Fruit fly (Drosophila melanogaster) whole organism, embryonic: ENCODE data around the gene CG33490.

ENCODE experiments used
- Adf1 ChIP-seq: fragments of 200-800 bp; sonication (Bioruptor generic); IDR thresholded peaks from 2 replicates; pipeline ENCODE4 v1.3.6; 2022; ENCODE audit warnings: missing biosample characterization, missing genetic modification characterization
- Asciz ChIP-seq: fragments of 200-800 bp; sonication (Bioruptor generic); optimal IDR thresholded peaks from 2 replicates; lab custom pipeline; 2017; ENCODE audit warnings: missing biosample characterization, mild to moderate bottlenecking, missing genetic modification characterization, missing genetic modification reagents
- Atf6 ChIP-seq: fragments of 200-800 bp; sonication (Bioruptor generic); IDR thresholded peaks from 2 replicates; pipeline ENCODE4 v1.3.6; 2022; ENCODE audit warnings: missing biosample characterization, missing genetic modification characterization
- B-H2 ChIP-seq: fragments of 200-800 bp; sonication (Bioruptor generic); optimal IDR thresholded peaks from 2 replicates; lab custom pipeline; 2018; ENCODE audit warnings: missing biosample characterization, mild to moderate bottlenecking, missing genetic modification characterization
- BtbVII ChIP-seq: fragments of 200-800 bp; sonication (Bioruptor generic); optimal IDR thresholded peaks from 3 replicates; lab custom pipeline; 2017; ENCODE audit warnings: missing biosample characterization, mild to moderate bottlenecking, missing genetic modification characterization
- Bteb2 ChIP-seq: fragments of 200-800 bp; sonication (Bioruptor generic); optimal IDR thresholded peaks from 2 replicates; lab custom pipeline; 2016; ENCODE audit warnings: missing biosample characterization, missing genetic modification characterization
- CG10209 ChIP-seq: fragments of 200-800 bp; sonication (Bioruptor generic); optimal IDR thresholded peaks from 3 replicates; lab custom pipeline; 2017; ENCODE audit warnings: missing biosample characterization, mild to moderate bottlenecking, missing genetic modification characterization, missing genetic modification reagents
- CG10267 ChIP-seq: fragments of 200-800 bp; sonication (Bioruptor generic); optimal IDR thresholded peaks from 2 replicates; lab custom pipeline; 2018; ENCODE audit warnings: missing biosample characterization, mild to moderate bottlenecking, missing genetic modification characterization, moderate library complexity
- CG10321 ChIP-seq: fragments of 200-800 bp; sonication (Bioruptor generic); IDR thresholded peaks from 2 replicates; pipeline ENCODE4 v1.3.6; 2022; ENCODE audit warnings: missing biosample characterization, missing genetic modification characterization
- CG10462 ChIP-seq: fragments of 200-800 bp; sonication (Bioruptor generic); optimal IDR thresholded peaks from 2 replicates; lab custom pipeline; 2016; ENCODE audit warnings: missing biosample characterization, missing genetic modification characterization
- CG11093 ChIP-seq: fragments of 200-800 bp; sonication (Bioruptor generic); IDR thresholded peaks from 3 replicates; pipeline ENCODE4 v1.3.6; 2022; ENCODE audit warnings: missing biosample characterization, missing genetic modification characterization
- CG11247 ChIP-seq: fragments of 200-800 bp; sonication (Bioruptor generic); IDR thresholded peaks from 2 replicates; pipeline ENCODE4 v1.3.6; 2022; ENCODE audit warnings: missing biosample characterization, missing genetic modification characterization
- CG11695 ChIP-seq: fragments of 200-800 bp; sonication (Bioruptor generic); IDR thresholded peaks from 3 replicates; pipeline ENCODE4 v1.3.6; 2022; ENCODE audit warnings: missing biosample characterization, missing genetic modification characterization
- CG12104 ChIP-seq: fragments of 200-800 bp; sonication (Bioruptor generic); optimal IDR thresholded peaks from 3 replicates; lab custom pipeline; 2016; ENCODE audit warnings: missing biosample characterization, missing genetic modification characterization
- CG12391 ChIP-seq: fragments of 200-800 bp; sonication (Bioruptor generic); optimal IDR thresholded peaks from 3 replicates; lab custom pipeline; 2018; ENCODE audit warnings: missing biosample characterization, mild to moderate bottlenecking, missing genetic modification characterization, moderate library complexity
- CG12659 ChIP-seq: fragments of 200-800 bp; sonication (Bioruptor generic); optimal IDR thresholded peaks from 3 replicates; lab custom pipeline; 2017; ENCODE audit warnings: mild to moderate bottlenecking, missing biosample characterization, missing genetic modification reagents, missing genetic modification characterization
- CG12744 ChIP-seq: fragments of 200-800 bp; sonication (Bioruptor generic); optimal IDR thresholded peaks from 2 replicates; lab custom pipeline; 2016; ENCODE audit warnings: missing biosample characterization, missing genetic modification characterization
- CG13775 ChIP-seq: fragments of 200-800 bp; sonication (Bioruptor generic); optimal IDR thresholded peaks from 3 replicates; lab custom pipeline; 2017; ENCODE audit warnings: missing biosample characterization, mild to moderate bottlenecking, missing genetic modification characterization
- CG14014 ChIP-seq: fragments of 200-800 bp; sonication (Bioruptor generic); IDR thresholded peaks from 2 replicates; pipeline ENCODE4 v1.3.6; 2022; ENCODE audit warnings: missing biosample characterization, missing genetic modification characterization
- CG14860 ChIP-seq: fragments of 200-800 bp; sonication (Bioruptor generic); IDR thresholded peaks from 3 replicates; pipeline ENCODE4 v1.3.6; 2022; ENCODE audit warnings: missing biosample characterization, missing genetic modification characterization; ENCODE audit not compliant: partially characterized antibody
- CG1603 ChIP-seq: fragments of 200-800 bp; sonication (Bioruptor generic); optimal IDR thresholded peaks from 2 replicates; lab custom pipeline; 2019; ENCODE audit warnings: missing biosample characterization, mild to moderate bottlenecking, missing genetic modification characterization, moderate library complexity
- CG16815 ChIP-seq: fragments of 200-800 bp; sonication (Bioruptor generic); optimal IDR thresholded peaks from 3 replicates; lab custom pipeline; 2017; ENCODE audit warnings: missing biosample characterization, mild to moderate bottlenecking, missing genetic modification characterization
- CG16863 ChIP-seq: fragments of 200-800 bp; sonication (Bioruptor generic); optimal IDR thresholded peaks from 3 replicates; lab custom pipeline; 2016; ENCODE audit warnings: missing biosample characterization, missing genetic modification characterization
- CG17361 ChIP-seq: fragments of 200-800 bp; sonication (Bioruptor generic); IDR thresholded peaks from 3 replicates; pipeline ENCODE4 v1.3.6; 2022; ENCODE audit warnings: missing biosample characterization, missing genetic modification characterization
- CG17568 ChIP-seq: fragments of 200-800 bp; sonication (Bioruptor generic); optimal IDR thresholded peaks from 2 replicates; lab custom pipeline; 2018; ENCODE audit warnings: missing biosample characterization, mild to moderate bottlenecking, missing genetic modification characterization, moderate library complexity
- CG18599 ChIP-seq: fragments of 200-800 bp; sonication (Bioruptor generic); optimal IDR thresholded peaks from 3 replicates; lab custom pipeline; 2017; ENCODE audit warnings: missing biosample characterization, missing genetic modification characterization, mild to moderate bottlenecking, moderate library complexity, missing genetic modification reagents
- CG2129 ChIP-seq: fragments of 200-800 bp; sonication (Bioruptor generic); IDR thresholded peaks from 2 replicates; pipeline ENCODE4 v1.3.6; 2022; ENCODE audit warnings: missing biosample characterization, missing genetic modification characterization; ENCODE audit not compliant: partially characterized antibody
- CG9817 ChIP-seq: fragments of 200-800 bp; sonication (Bioruptor generic); optimal IDR thresholded peaks from 2 replicates; lab custom pipeline; 2018; ENCODE audit warnings: missing biosample characterization, mild to moderate bottlenecking, missing genetic modification characterization, moderate library complexity
- CoRest ChIP-seq: fragments of 200-800 bp; sonication (Bioruptor generic); optimal IDR thresholded peaks from 3 replicates; lab custom pipeline; 2018; ENCODE audit warnings: missing biosample characterization, mild to moderate bottlenecking, missing genetic modification characterization, moderate library complexity
- Gsc ChIP-seq: fragments of 200-800 bp; sonication (Bioruptor generic); IDR thresholded peaks from 2 replicates; pipeline ENCODE4 v1.3.6; 2022; ENCODE audit warnings: missing biosample characterization, missing genetic modification characterization
- HLH4C ChIP-seq: fragments of 200-800 bp; sonication (Bioruptor generic); IDR thresholded peaks from 3 replicates; pipeline ENCODE4 v1.3.6; 2022; ENCODE audit warnings: missing biosample characterization, missing genetic modification characterization; ENCODE audit not compliant: partially characterized antibody
- Hand ChIP-seq: fragments of 200-800 bp; sonication (Bioruptor generic); optimal IDR thresholded peaks from 2 replicates; lab custom pipeline; 2017; ENCODE audit warnings: mild to moderate bottlenecking, missing biosample characterization, missing genetic modification reagents, missing genetic modification characterization
- Hey ChIP-seq: fragments of 200-800 bp; sonication (Bioruptor generic); optimal IDR thresholded peaks from 3 replicates; lab custom pipeline; 2018; ENCODE audit warnings: missing biosample characterization, mild to moderate bottlenecking, missing genetic modification characterization
- HmgD ChIP-seq: fragments of 200-800 bp; sonication (Bioruptor generic); optimal IDR thresholded peaks from 3 replicates; lab custom pipeline; 2016; ENCODE audit warnings: missing biosample characterization, missing genetic modification characterization
- Ptx1 ChIP-seq: fragments of 200-800 bp; sonication (Bioruptor generic); IDR thresholded peaks from 2 replicates; pipeline ENCODE4 v1.3.6; 2022; ENCODE audit warnings: missing biosample characterization, missing genetic modification characterization
- Ravus ChIP-seq: fragments of 200-800 bp; sonication (Bioruptor generic); IDR thresholded peaks from 2 replicates; pipeline ENCODE4 v1.3.6; 2022; ENCODE audit warnings: missing biosample characterization, missing genetic modification characterization
- Rfx ChIP-seq: fragments of 200-800 bp; sonication (Bioruptor generic); IDR thresholded peaks from 2 replicates; pipeline ENCODE4 v1.3.6; 2022; ENCODE audit warnings: missing biosample characterization, missing genetic modification characterization
- Sox102F ChIP-seq: fragments of 200-800 bp; sonication (Bioruptor generic); optimal IDR thresholded peaks from 2 replicates; lab custom pipeline; 2018; ENCODE audit warnings: missing biosample characterization, mild to moderate bottlenecking, missing genetic modification characterization, moderate library complexity
- bab2 ChIP-seq: fragments of 200-800 bp; sonication (Bioruptor generic); optimal IDR thresholded peaks from 2 replicates; lab custom pipeline; 2016; ENCODE audit warnings: missing biosample characterization, missing genetic modification characterization
- caup ChIP-seq: fragments of 200-800 bp; sonication (Bioruptor generic); optimal IDR thresholded peaks from 3 replicates; lab custom pipeline; 2017; ENCODE audit warnings: missing biosample characterization, mild to moderate bottlenecking, missing genetic modification characterization, moderate library complexity; ENCODE audit not compliant: severe bottlenecking
- dpn ChIP-seq, 2 experiments: fragments of 200-800 bp; sonication (Bioruptor generic); optimal IDR thresholded peaks; 3 replicates each; lab custom pipeline; 2016; ENCODE audit warnings: missing biosample characterization in 2 of 2, missing genetic modification characterization in 2 of 2
- fd3F ChIP-seq: fragments of 200-800 bp; sonication (Bioruptor generic); optimal IDR thresholded peaks from 2 replicates; lab custom pipeline; 2018; ENCODE audit warnings: missing biosample characterization, mild to moderate bottlenecking, missing genetic modification characterization, moderate library complexity
- fd64A ChIP-seq: fragments of 200-800 bp; sonication (Bioruptor generic); optimal IDR thresholded peaks from 3 replicates; lab custom pipeline; 2018; ENCODE audit warnings: missing biosample characterization, mild to moderate bottlenecking, missing genetic modification characterization
- grau ChIP-seq: fragments of 200-800 bp; optimal IDR thresholded peaks from 3 replicates; lab custom pipeline; 2019; ENCODE audit warnings: missing biosample characterization, mild to moderate bottlenecking, missing genetic modification characterization, moderate library complexity
- mirr ChIP-seq: fragments of 200-800 bp; sonication (Bioruptor generic); optimal IDR thresholded peaks from 3 replicates; lab custom pipeline; 2018; ENCODE audit warnings: missing biosample characterization, mild to moderate bottlenecking, missing genetic modification characterization
- odd ChIP-seq: fragments of 200-800 bp; sonication (Bioruptor generic); optimal IDR thresholded peaks from 2 replicates; lab custom pipeline; 2017; ENCODE audit warnings: missing biosample characterization, mild to moderate bottlenecking, missing genetic modification characterization
- row ChIP-seq: fragments of 200-800 bp; sonication (Bioruptor generic); IDR thresholded peaks from 3 replicates; pipeline ENCODE4 v1.3.6; 2022; ENCODE audit warnings: missing biosample characterization, missing genetic modification characterization
- sens ChIP-seq: fragments of 200-800 bp; sonication (Bioruptor generic); peaks from one replicate; lab custom pipeline; 2016; ENCODE audit warnings: missing biosample characterization, missing genetic modification characterization
- stc ChIP-seq: fragments of 200-800 bp; sonication (Bioruptor generic); IDR thresholded peaks from 2 replicates; pipeline ENCODE4 v1.3.6; 2022; ENCODE audit warnings: missing biosample characterization, missing genetic modification characterization
- trh ChIP-seq: fragments of 200-800 bp; sonication (Bioruptor generic); optimal IDR thresholded peaks from 2 replicates; lab custom pipeline; 2016; ENCODE audit warnings: missing biosample characterization, missing genetic modification characterization
- zfh1 ChIP-seq: fragments of 200-800 bp; sonication (Bioruptor generic); IDR thresholded peaks from 3 replicates; pipeline ENCODE4 v1.3.6; 2022; ENCODE audit warnings: missing biosample characterization, missing genetic modification characterization

CG33490 gene

dm6 chr3L:11579919-11580318 is 5.5 kb upstream of the CG33490 start, which contains the start of gene CG43390 (continued):
- TF ChIP-seq BtbVII (GFP tag; lab: Kevin White, UChicago) (peak; percentile 83), CG10267 (tag; lab: Kevin White, UChicago) (no peak), CG10209 (GFP tag; lab: Kevin White, UChicago) (peak; percentile 66), CG13775 (GFP tag; lab: Kevin White, UChicago) (no peak), CG11247 (GFP tag; lab: Robert Waterston, UW) (peak; percentile 28; the same call in 1 of the 2 replicates), CG14014 (GFP tag; lab: Robert Waterston, UW) (peak; percentile 63; the same call in 1 of the 2 replicates), Adf1 (GFP tag; lab: Robert Waterston, UW) (peak; percentile 37; the same call in 1 of the 2 replicates), stc (no peak), CG12391 (tag; lab: Kevin White, UChicago) (peak; percentile 5), Ravus (GFP tag; lab: Robert Waterston, UW) (no peak), zfh1 (no peak), HLH4C (no peak), CG11093 (GFP tag; lab: Robert Waterston, UW) (no peak), CG16815 (GFP tag; lab: Kevin White, UChicago) (no peak), CG10462 (GFP tag; lab: Kevin White, UChicago) (no peak), CG11695 (GFP tag; lab: Robert Waterston, UW) (peak; percentile 75), trh (GFP tag; lab: Kevin White, UChicago) (peak; percentile 2), CG10321 (GFP tag; lab: Robert Waterston, UW) (no peak), bab2 (GFP tag; lab: Kevin White, UChicago) (peak; percentile 35), caup (GFP tag; lab: Kevin White, UChicago) (peak; percentile 94), Rfx (peak; percentile 77; the same call in 1 of the 2 replicates), CG12659 (GFP tag; lab: Kevin White, UChicago) (peak; percentile 45), odd (peak; percentile 52), HmgD (no peak), Asciz (GFP tag; lab: Kevin White, UChicago) (peak; percentile 87), B-H2 (peak; percentile 69), CoRest (peak; percentile 39), CG17361 (GFP tag; lab: Robert Waterston, UW) (peak; percentile 40; the same call in 1 of the 3 replicates), CG14860 (no peak), Ptx1 (GFP tag; lab: Robert Waterston, UW) (no peak), Hand (peak; percentile 46), grau (tag; lab: Kevin White, UChicago) (peak; percentile 58), dpn (GFP tag; optimal IDR thresholded peaks at IDR 0.05; lab: Kevin White, UChicago) (peak in 1 of 2 experiments; percentile 31), Gsc (GFP tag; lab: Robert Waterston, UW) (no peak), CG16863 (GFP tag; lab: Kevin White, UChicago) (no peak), Hey (tag; lab: Kevin White, UChicago) (peak; percentile 45), Atf6 (GFP tag; lab: Robert Waterston, UW) (peak; percentile 69), CG12744 (GFP tag; lab: Kevin White, UChicago) (peak; percentile 7), mirr (GFP tag; lab: Kevin White, UChicago) (peak; percentile 89), CG17568 (peak; percentile 62), CG2129 (GFP tag; lab: Robert Waterston, UW) (no peak), Sox102F (GFP tag; lab: Kevin White, UChicago) (peak; percentile 31), row (GFP tag; lab: Robert Waterston, UW) (no peak), CG18599 (peak; percentile 76), CG1603 (tag; lab: Kevin White, UChicago) (peak; percentile 41), fd64A (GFP tag; lab: Kevin White, UChicago) (no peak), Bteb2 (GFP tag; lab: Kevin White, UChicago) (peak; percentile 7), fd3F (GFP tag; lab: Kevin White, UChicago) (peak; percentile 92), CG12104 (no peak), CG9817 (tag; lab: Kevin White, UChicago) (peak; percentile 40), sens (peak; percentile 43)
